ENCODE assay signal across 1 fruit fly cellular context in the genomic region with DNA sequence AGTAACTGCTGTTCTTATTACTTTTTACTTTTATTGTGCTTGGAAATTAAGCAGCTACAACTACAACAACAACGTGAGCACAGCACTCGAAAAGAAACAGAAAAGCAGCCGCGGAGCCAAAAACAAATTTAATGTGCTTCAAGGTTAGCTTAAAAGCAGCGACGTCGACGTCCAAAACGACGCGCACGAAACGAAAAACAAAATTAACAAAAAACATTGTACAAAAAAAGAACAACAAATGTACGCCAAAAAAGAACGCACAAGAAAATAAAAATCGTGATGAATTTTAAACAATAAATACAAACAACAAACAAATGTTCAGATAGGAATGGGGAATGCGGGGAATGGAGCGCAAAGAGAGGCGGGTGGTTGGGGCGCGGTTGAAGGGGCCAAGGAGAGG.
TF ChIP-seq lines count a peak whose summit lies in the region.

No protein-coding gene starts in this region.

TF ChIP-seq in whole organism, embryonic, 481 proteins besides CTCF, POLR2A, EP300 and RAD21 (continued from another document):
- TF ChIP-seq CG5180 (GFP tag; optimal IDR thresholded peaks at IDR 0.05; lab: Kevin White, UChicago) (no peak), Asciz (GFP tag; optimal IDR thresholded peaks at IDR 0.05; lab: Kevin White, UChicago) (no peak), Gug (GFP tag; IDR thresholded peaks at IDR 0.05; lab: Robert Waterston, UW) (no peak), CG10959 (GFP tag; IDR thresholded peaks at IDR 0.05; lab: Robert Waterston, UW) (no peak), pfk (GFP tag; optimal IDR thresholded peaks at IDR 0.05; lab: Kevin White, UChicago) (peak; percentile 51), CG3281 (GFP tag; optimal IDR thresholded peaks at IDR 0.05; lab: Kevin White, UChicago) (no peak), CG13287 (GFP tag; IDR thresholded peaks at IDR 0.05; lab: Robert Waterston, UW; ENCODE audit: partially characterized antibody) (no peak), CG12769 (tag; optimal IDR thresholded peaks at IDR 0.05; lab: Kevin White, UChicago) (peak; percentile 13), CG30431 (GFP tag; optimal IDR thresholded peaks at IDR 0.05; lab: Kevin White, UChicago) (no peak), CG10462 (GFP tag; optimal IDR thresholded peaks at IDR 0.05; lab: Kevin White, UChicago) (no peak), Adf1 (GFP tag; IDR thresholded peaks at IDR 0.05; lab: Robert Waterston, UW) (peak; percentile 71), CG17802 (tag; optimal IDR thresholded peaks at IDR 0.05; lab: Kevin White, UChicago) (no peak)
TF ChIP-seq in whole organism, embryonic: peak in this region for 6.
